Worm (Caenorhabditis elegans) whole organism, L4/young adult: ENCODE data around the gene msp-74.
A peak's percentile ranks its signal among the peaks of the same experiment; 100 is the strongest.
"Not testable (repeated sequence)": the region's sequence is repeated elsewhere in the genome, so short reads cannot be mapped to it uniquely, and the experiment has no call there.

ENCODE experiments used
- W03F9.2 ChIP-seq: fragments of 150-350 bp; optimal IDR thresholded peaks from 2 replicates; lab custom pipeline; 2014; ENCODE audit warnings: missing biosample characterization, missing genetic modification characterization
- dao-5 ChIP-seq: sonication (generic microtip); optimal IDR thresholded peaks from 2 replicates; lab custom pipeline; 2016; ENCODE audit warnings: missing genotype, missing genetic modification characterization, moderate library complexity, missing compliant biosample characterization
- him-1 ChIP-seq: sonication (generic microtip); optimal IDR thresholded peaks from 2 replicates; lab custom pipeline; 2016; ENCODE audit warnings: missing genotype, missing genetic modification reagents, missing genetic modification characterization, missing compliant biosample characterization

msp-74 gene

ce11 chrII:5115235-5115634, at the start of gene msp-74:
Gene msp-74 (minus strand): TSS chrII:5115335.
- TF ChIP-seq W03F9.2 (tag; lab: Kevin White, UChicago); him-1 (tag; lab: Kevin White, UChicago); dao-5: not testable (repeated sequence)

ce11 chrII:5163283-5163682, 48.1 kb upstream of the msp-74 start, which contains the start of gene srb-5:
Gene srb-5 (minus strand): TSS chrII:5163383.
- no peak for TF ChIP-seq dao-5
- TF ChIP-seq him-1 (tag; lab: Kevin White, UChicago) = no peak
- no peak for TF ChIP-seq W03F9.2 (tag; lab: Kevin White, UChicago)

ce11 chrII:5161102-5161501, 46.0 kb upstream of the msp-74 start, which contains the start of gene C27D6.11:
Gene C27D6.11 (minus strand): TSS chrII:5161202.
- TF ChIP-seq him-1 (tag; lab: Kevin White, UChicago) = no peak
- TF ChIP-seq dao-5 = no peak
- TF ChIP-seq W03F9.2 (tag; lab: Kevin White, UChicago) = no peak

DNA sequence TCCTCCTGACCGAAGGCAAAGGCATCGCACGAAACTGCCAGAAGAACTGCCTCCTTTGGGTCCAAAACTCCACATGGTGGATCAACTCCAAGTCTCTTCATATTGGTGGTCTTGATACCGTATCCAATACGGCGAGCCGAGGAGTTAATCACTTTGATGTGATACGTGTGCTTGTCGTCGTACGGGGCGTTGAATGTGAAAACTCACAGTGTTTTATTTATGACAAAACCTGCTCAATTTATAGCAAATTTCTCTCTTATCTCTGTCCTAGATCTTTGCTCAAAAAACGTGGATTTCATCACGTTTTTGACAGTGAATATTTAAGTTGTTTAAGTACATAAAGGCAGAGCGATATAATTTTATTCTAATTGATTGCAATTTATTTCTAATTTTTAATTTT, 43.6 kb upstream of the msp-74 start, which contains the start of gene F58A6.9:
F58A6.9 (minus strand) TSS at position 101 of the 400 bp plus-strand sequence.
- not testable (repeated sequence) for TF ChIP-seq W03F9.2 (tag; lab: Kevin White, UChicago); him-1 (tag; lab: Kevin White, UChicago); dao-5

ce11 chrII:5157525-5157924, 42.4 kb upstream of the msp-74 start, which contains the start of gene srb-13:
Gene srb-13 (minus strand): TSS chrII:5157625.
- TF ChIP-seq W03F9.2 (tag; lab: Kevin White, UChicago) (no peak), dao-5 (no peak), him-1 (tag; lab: Kevin White, UChicago) (no peak)

- TF ChIP-seq him-1 (tag; lab: Kevin White, UChicago) (no peak), dao-5 (no peak), W03F9.2 (tag; lab: Kevin White, UChicago) (no peak)
These were observed 41.8 kb upstream of the msp-74 start, which contains the start of gene msp-45 for ce11 chrII:5156983-5157382. Gene msp-45 (minus strand): TSS chrII:5157083.

ce11 chrII:5154540-5154939, 39.4 kb upstream of the msp-74 start, which contains the start of gene srb-12:
Gene srb-12 (minus strand): TSS chrII:5154640.
- TF ChIP-seq him-1 (tag; lab: Kevin White, UChicago) (no peak), W03F9.2 (tag; lab: Kevin White, UChicago) (no peak), dao-5 (no peak)

- no peak for TF ChIP-seq him-1 (tag; lab: Kevin White, UChicago)
- no peak for TF ChIP-seq dao-5
- TF ChIP-seq W03F9.2 (tag; lab: Kevin White, UChicago) = no peak
These were observed 35.7 kb upstream of the msp-74 start, which contains the start of gene srb-16 for ce11 chrII:5150829-5151228. Gene srb-16 (minus strand): TSS chrII:5150929.

ce11 chrII:5148349-5148748, 33.2 kb upstream of the msp-74 start, which contains the start of gene F58A6.5:
Gene F58A6.5 (minus strand): TSS chrII:5148449.
- TF ChIP-seq dao-5 (no peak), W03F9.2 (tag; lab: Kevin White, UChicago) (no peak), him-1 (tag; lab: Kevin White, UChicago) (no peak)

DNA sequence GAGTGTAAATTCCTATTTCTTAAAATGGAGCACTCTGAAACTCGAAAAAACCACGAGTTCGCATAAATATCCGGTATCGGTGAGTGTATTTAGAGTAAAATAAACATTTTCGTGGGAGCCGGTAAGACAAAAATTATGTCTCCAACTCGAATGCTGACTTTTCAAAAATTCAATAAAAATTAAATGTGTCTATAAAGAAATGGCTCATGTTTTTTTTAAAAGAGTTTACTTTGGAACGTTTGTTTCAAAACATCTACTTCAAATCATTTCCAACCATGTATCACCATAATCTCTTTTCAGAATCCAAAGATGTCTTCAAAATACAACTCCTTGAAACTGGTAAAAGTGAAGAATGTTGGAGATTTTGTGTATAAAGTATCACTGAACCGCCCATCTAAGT, 27.5 kb upstream of the msp-74 start, which contains the start of gene F58A6.1:
F58A6.1 (plus strand) TSS at position 301 of the 400 bp plus-strand sequence.
- no peak for TF ChIP-seq W03F9.2 (tag; lab: Kevin White, UChicago)
- TF ChIP-seq dao-5 = no peak
- no peak for TF ChIP-seq him-1 (tag; lab: Kevin White, UChicago)

DNA sequence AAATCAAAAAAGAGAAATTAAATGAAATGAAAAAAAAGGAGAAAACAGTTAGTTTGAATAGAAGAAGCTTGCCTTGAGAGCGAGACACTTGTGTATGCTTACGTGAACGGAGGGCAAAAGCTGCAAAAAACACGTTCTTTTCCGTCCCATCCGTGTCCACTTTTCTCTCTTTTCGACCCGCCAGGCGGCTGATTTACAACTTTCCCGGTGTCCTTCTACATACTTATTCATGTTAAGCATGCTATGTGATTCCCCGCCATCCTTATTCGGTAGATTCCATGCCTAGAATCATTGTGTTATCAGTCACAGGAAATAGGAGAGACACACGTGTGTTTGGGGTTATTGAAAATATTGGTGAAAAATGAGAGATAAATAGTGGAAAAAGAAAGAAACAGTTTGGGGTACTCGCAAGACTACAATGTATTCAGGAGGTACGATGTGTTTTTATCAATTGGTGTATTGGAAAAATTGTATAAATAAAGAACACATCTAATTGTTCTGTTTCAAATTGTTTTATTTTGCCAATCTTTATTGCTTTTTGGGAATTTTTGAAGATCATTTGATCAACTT, 26.9 kb upstream of the msp-74 start, which contains the start of gene nas-29:
nas-29 (minus strand) TSS at position 92 of the 570 bp plus-strand sequence.
- TF ChIP-seq W03F9.2 (tag; lab: Kevin White, UChicago) = peak; percentile 9
- no peak for TF ChIP-seq him-1 (tag; lab: Kevin White, UChicago)
- TF ChIP-seq dao-5 = no peak

DNA sequence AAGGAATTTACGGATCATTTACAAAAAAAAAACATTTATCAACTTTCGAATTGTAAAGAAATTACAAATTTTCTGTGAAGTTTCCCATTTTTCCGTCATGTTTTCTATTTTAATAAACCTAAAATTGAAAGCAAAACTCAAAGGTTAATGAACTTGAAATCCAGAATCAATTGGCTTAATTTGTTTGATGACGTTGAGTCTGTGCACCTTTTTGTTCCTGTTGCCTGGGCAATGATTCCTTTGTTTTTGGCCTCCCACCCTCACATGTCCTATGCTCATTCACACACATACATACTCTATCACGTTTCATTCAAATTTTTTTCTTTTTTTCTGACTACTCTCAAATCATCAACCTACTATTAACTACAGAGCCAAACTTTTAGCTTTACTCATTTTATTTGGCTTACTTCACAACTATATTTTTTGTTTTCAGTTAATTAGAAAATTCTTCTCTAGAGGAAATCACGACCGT, 21.2 kb upstream of the msp-74 start, which contains the start of gene F58A6.2:
F58A6.2 (plus strand) TSS at position 422 of the 472 bp plus-strand sequence.
- TF ChIP-seq W03F9.2 (tag; lab: Kevin White, UChicago) = no peak
- TF ChIP-seq dao-5 = no peak

- no peak for TF ChIP-seq W03F9.2 (tag; lab: Kevin White, UChicago)
- TF ChIP-seq dao-5 = no peak
- TF ChIP-seq him-1 (tag; lab: Kevin White, UChicago) = no peak
These were observed 16.7 kb upstream of the msp-74 start for ce11 chrII:5131800-5132199.

DNA sequence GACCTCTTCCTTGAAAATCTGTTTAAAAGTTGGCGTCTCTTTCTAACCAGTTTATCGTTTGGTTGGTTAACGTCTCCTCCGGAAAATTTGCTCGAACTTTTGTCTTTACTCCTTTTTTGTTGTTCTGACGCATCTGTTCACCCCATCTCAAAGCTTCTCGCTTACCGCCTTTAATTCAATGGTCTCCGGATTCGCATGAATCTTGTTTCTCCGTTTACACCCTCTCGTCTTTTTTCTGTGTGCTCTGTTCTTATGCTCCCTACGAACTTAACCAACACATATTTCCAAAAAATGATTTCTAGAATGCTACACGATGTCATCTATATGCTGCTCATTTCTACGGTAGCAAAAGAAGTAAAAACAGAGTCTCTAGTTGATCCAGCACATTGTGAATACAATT, 14.9 kb upstream of the msp-74 start, which contains the start of gene lgc-56:
lgc-56 (plus strand) TSS at position 301 of the 400 bp plus-strand sequence.
- TF ChIP-seq him-1 (tag; lab: Kevin White, UChicago) = no peak
- no peak for TF ChIP-seq W03F9.2 (tag; lab: Kevin White, UChicago)
- TF ChIP-seq dao-5 = no peak
